Worm (Caenorhabditis elegans): ENCODE results near the gene nhr-222.

- TF ChIP-seq hnd-1 (tag; optimal IDR thresholded peaks at IDR 0.05), result no peak
- TF ChIP-seq flt-1 (GFP tag; IDR thresholded peaks at IDR 0.05), result no peak
- TF ChIP-seq scrt-1 (GFP tag; IDR thresholded peaks at IDR 0.05), result no peak
Measured at ce11 chrV:3509878-3510277, 33.4 kb downstream of the nhr-222 start, which contains the start of gene str-228.

Data from whole organism, early embryonic.